Worm (Caenorhabditis elegans) whole organism, L4 larva: ENCODE results near the gene clec-240.

Experiments used
- D1046.2 ChIP-seq: fragments of 200-800 bp; sonication (Bioruptor generic); IDR thresholded peaks from 2 replicates; pipeline ENCODE4 v1.3.6; 2022; ENCODE audit warnings: missing genetic modification characterization, missing compliant biosample characterization
- F49E8.2 ChIP-seq: sonication (generic microtip); optimal IDR thresholded peaks from 2 replicates; lab custom pipeline; 2016; ENCODE audit warnings: missing compliant biosample characterization, mild to moderate bottlenecking, missing genetic modification characterization, borderline replicate concordance
- R02D3.7 ChIP-seq: fragments of 150-350 bp; sonication (generic microtip); optimal IDR thresholded peaks from 3 replicates; lab custom pipeline; 2014; ENCODE audit warnings: missing biosample characterization, missing genetic modification characterization
- Y105C5A.15 ChIP-seq: fragments of 200-800 bp; sonication (Bioruptor generic); IDR thresholded peaks from 2 replicates; pipeline ENCODE4 v1.3.6; 2022; ENCODE audit warnings: missing genetic modification characterization, missing compliant biosample characterization
- Y48G9A.11 ChIP-seq: fragments of 200-800 bp; sonication (Bioruptor generic); IDR thresholded peaks from 2 replicates; pipeline ENCODE4 v1.3.6; 2022; ENCODE audit warnings: missing genetic modification reagents, missing genetic modification characterization, missing compliant biosample characterization
- Y5F2A.4 ChIP-seq: fragments of 200-800 bp; sonication (Bioruptor generic); optimal IDR thresholded peaks from 2 replicates; lab custom pipeline; 2018; ENCODE audit warnings: mild to moderate bottlenecking, missing genetic modification characterization, missing compliant biosample characterization
- Y75B8A.6 ChIP-seq: fragments of 200-800 bp; sonication (Bioruptor generic); IDR thresholded peaks from 2 replicates; pipeline ENCODE4 v1.3.6; 2022; ENCODE audit warnings: missing genetic modification reagents, missing genetic modification characterization, missing compliant biosample characterization
- arid-1 ChIP-seq: fragments of 200-800 bp; sonication (Bioruptor generic); conservative IDR thresholded peaks from 2 replicates; pipeline ENCODE4 v1.3.6; 2022; ENCODE audit warnings: missing genetic modification reagents, missing genetic modification characterization, missing compliant biosample characterization
- ceh-20 ChIP-seq: fragments of 200-800 bp; sonication (Bioruptor generic); IDR thresholded peaks from 2 replicates; pipeline ENCODE4 v1.3.6; 2022; ENCODE audit warnings: missing genetic modification reagents, missing genetic modification characterization, missing compliant biosample characterization
- ceh-32 ChIP-seq: sonication (generic microtip); optimal IDR thresholded peaks from 2 replicates; lab custom pipeline; 2016; ENCODE audit warnings: mild to moderate bottlenecking, missing genetic modification characterization, missing compliant biosample characterization; ENCODE audit not compliant: poor library complexity
- ceh-44 ChIP-seq: fragments of 200-800 bp; sonication (Bioruptor generic); IDR thresholded peaks from 2 replicates; pipeline ENCODE4 v1.3.6; 2022; ENCODE audit warnings: missing genetic modification reagents, missing genetic modification characterization, missing compliant biosample characterization
- ceh-82 ChIP-seq: sonication (generic microtip); optimal IDR thresholded peaks from 2 replicates; lab custom pipeline; 2017; ENCODE audit warnings: missing biosample characterization, missing genetic modification characterization
- cey-2 ChIP-seq: sonication (generic microtip); optimal IDR thresholded peaks from 3 replicates; lab custom pipeline; 2017; ENCODE audit warnings: missing genetic modification characterization, mild to moderate bottlenecking, missing compliant biosample characterization, antibody characterized with exemption, borderline replicate concordance; ENCODE audit not compliant: insufficient read depth
- daf-19 ChIP-seq: fragments of 200-800 bp; sonication (Bioruptor generic); conservative IDR thresholded peaks from 2 replicates; pipeline ENCODE4 v1.3.6; 2022; ENCODE audit warnings: missing genetic modification characterization, missing compliant biosample characterization
- duxl-1 ChIP-seq: sonication (generic microtip); optimal IDR thresholded peaks from 2 replicates; lab custom pipeline; 2016; ENCODE audit warnings: mild to moderate bottlenecking, missing genetic modification characterization, moderate library complexity, missing compliant biosample characterization; ENCODE audit not compliant: poor library complexity
- fkh-10 ChIP-seq: fragments of 150-350 bp; optimal IDR thresholded peaks from 2 replicates; lab custom pipeline; 2014; ENCODE audit warnings: missing biosample characterization, missing genetic modification reagents, missing genetic modification characterization
- hlh-11 ChIP-seq: fragments of 200-800 bp; sonication (Bioruptor generic); optimal IDR thresholded peaks from 2 replicates; lab custom pipeline; 2018; ENCODE audit warnings: mild to moderate bottlenecking, missing genetic modification characterization, missing compliant biosample characterization
- hmg-1.1 ChIP-seq: fragments of 200-800 bp; sonication (Bioruptor generic); IDR thresholded peaks from 2 replicates; pipeline ENCODE4 v1.3.6; 2022; ENCODE audit warnings: missing genetic modification reagents, missing genetic modification characterization, missing compliant biosample characterization
- lim-7 ChIP-seq: fragments of 200-800 bp; sonication (Bioruptor generic); IDR thresholded peaks from 2 replicates; pipeline ENCODE4 v1.3.6; 2022; ENCODE audit warnings: missing genetic modification characterization, missing compliant biosample characterization
- lin-15B ChIP-seq: fragments of 150-350 bp; sonication (generic microtip); optimal IDR thresholded peaks from 3 replicates; lab custom pipeline; 2014; ENCODE audit warnings: missing biosample characterization, missing genetic modification characterization
- lin-38 ChIP-seq: fragments of 200-800 bp; sonication (Bioruptor generic); IDR thresholded peaks from 2 replicates; pipeline ENCODE4 v1.3.6; 2022; ENCODE audit warnings: missing genetic modification reagents, missing genetic modification characterization, missing compliant biosample characterization
- lin-39 ChIP-seq: fragments of 150-350 bp; optimal IDR thresholded peaks from 2 replicates; lab custom pipeline; 2014; ENCODE audit warnings: missing biosample characterization, missing genetic modification reagents, missing genetic modification characterization
- madf-5 ChIP-seq, 2 experiments: fragments of 200-800 bp; sonication (Bioruptor generic); IDR thresholded peaks; 2 replicates each; pipeline ENCODE4 v1.3.6; 2022; ENCODE audit warnings: missing compliant biosample characterization in 2 of 2, missing genetic modification characterization in 2 of 2
- mes-2 ChIP-seq: sonication (generic microtip); optimal IDR thresholded peaks from 2 replicates; lab custom pipeline; 2016; ENCODE audit warnings: missing genotype, mild to moderate bottlenecking, missing genetic modification characterization, missing compliant biosample characterization; ENCODE audit not compliant: poor library complexity, severe bottlenecking
- mxl-3 ChIP-seq: fragments of 200-800 bp; sonication (Bioruptor generic); optimal IDR thresholded peaks from 2 replicates; lab custom pipeline; 2018; ENCODE audit warnings: mild to moderate bottlenecking, missing genetic modification characterization, missing compliant biosample characterization
- nhr-111 ChIP-seq: fragments of 200-800 bp; sonication (Bioruptor generic); optimal IDR thresholded peaks from 2 replicates; lab custom pipeline; 2018; ENCODE audit warnings: mild to moderate bottlenecking, missing genetic modification characterization, missing compliant biosample characterization
- nhr-41 ChIP-seq: fragments of 200-800 bp; sonication (Bioruptor generic); IDR thresholded peaks from 2 replicates; pipeline ENCODE4 v1.3.6; 2022; ENCODE audit warnings: missing genetic modification reagents, missing genetic modification characterization, missing compliant biosample characterization
- nhr-48 ChIP-seq: sonication (generic microtip); optimal IDR thresholded peaks from 2 replicates; lab custom pipeline; 2016; ENCODE audit warnings: mild to moderate bottlenecking, missing genetic modification characterization, missing compliant biosample characterization
- php-3 ChIP-seq: fragments of 200-800 bp; sonication (Bioruptor generic); IDR thresholded peaks from 2 replicates; pipeline ENCODE4 v1.3.6; 2022; ENCODE audit warnings: missing genetic modification reagents, missing genetic modification characterization, missing compliant biosample characterization
- saeg-2 ChIP-seq: fragments of 200-800 bp; sonication (Bioruptor generic); IDR thresholded peaks from 2 replicates; pipeline ENCODE4 v1.3.6; 2022; ENCODE audit warnings: missing genetic modification reagents, missing genetic modification characterization, missing compliant biosample characterization
- sdz-12 ChIP-seq: fragments of 200-800 bp; sonication (Bioruptor generic); optimal IDR thresholded peaks from 2 replicates; lab custom pipeline; 2018; ENCODE audit warnings: mild to moderate bottlenecking, missing genetic modification characterization, missing compliant biosample characterization
- tra-1 ChIP-seq: fragments of 200-800 bp; sonication (Bioruptor generic); IDR thresholded peaks from 2 replicates; pipeline ENCODE4 v1.3.6; 2022; ENCODE audit warnings: missing genetic modification reagents, missing genetic modification characterization, missing compliant biosample characterization
- unc-130 ChIP-seq: sonication (generic microtip); optimal IDR thresholded peaks from 2 replicates; lab custom pipeline; 2016; ENCODE audit warnings: missing genetic modification reagents, missing genetic modification characterization, missing compliant biosample characterization
- unc-39 ChIP-seq: sonication (generic microtip); optimal IDR thresholded peaks from 2 replicates; lab custom pipeline; 2017; ENCODE audit warnings: missing biosample characterization, missing genetic modification characterization
- unc-62 ChIP-seq, 3 experiments: fragments of 150-350 bp in 1 of 3; sonication (generic microtip); optimal IDR thresholded peaks in 2 of 3; peaks in 1 of 3; 1 replicate in 1 of 3; 2 replicates in 2 of 3; lab custom pipeline; 2014 to 2017; ENCODE audit warnings: missing biosample characterization in 3 of 3, missing genetic modification characterization in 3 of 3, missing genetic modification reagents in 3 of 3, missing genotype in 1 of 3
- zfp-3 ChIP-seq: fragments of 200-800 bp; sonication (Bioruptor generic); conservative IDR thresholded peaks from 2 replicates; pipeline ENCODE4 v1.3.6; 2022; ENCODE audit warnings: missing genetic modification reagents, missing genetic modification characterization, missing compliant biosample characterization

The clec-240 gene

ce11 chrV:17035850-17036249 lies 26.0 kb downstream of the clec-240 start, which contains the start of gene srz-94:
Gene srz-94 (minus strand): TSS chrV:17035950.
- TF ChIP-seq saeg-2 (GFP tag; lab: Robert Waterston, UW) (no peak), nhr-111 (GFP tag; lab: Kevin White, UChicago) (no peak), hmg-1.1 (GFP tag; lab: Robert Waterston, UW) (no peak), Y75B8A.6 (GFP tag; lab: Robert Waterston, UW) (no peak), nhr-48 (tag; lab: Kevin White, UChicago) (no peak), Y5F2A.4 (GFP tag; lab: Kevin White, UChicago) (no peak), arid-1 (no peak), ceh-44 (no peak), nhr-41 (GFP tag; lab: Robert Waterston, UW) (no peak), lin-38 (no peak), sdz-12 (GFP tag; lab: Kevin White, UChicago) (no peak), D1046.2 (GFP tag; lab: Robert Waterston, UW) (no peak)

ce11 chrV:17042263-17042662 lies 32.4 kb downstream of the clec-240 start, which contains the start of gene hpo-33:
Gene hpo-33 (plus strand): TSS chrV:17042563.
- TF ChIP-seq mxl-3 (GFP tag; lab: Kevin White, UChicago) (no peak), Y105C5A.15 (GFP tag; lab: Robert Waterston, UW) (no peak), lin-39 (tag; lab: Kevin White, UChicago) (no peak), Y5F2A.4 (GFP tag; lab: Kevin White, UChicago) (no peak), unc-39 (tag; lab: Kevin White, UChicago) (no peak)

- TF ChIP-seq php-3 (GFP tag; lab: Robert Waterston, UW) = no peak
- no peak for TF ChIP-seq ceh-82
- no peak for TF ChIP-seq R02D3.7
- TF ChIP-seq ceh-20 = no peak
- TF ChIP-seq cey-2 (tag; lab: Kevin White, UChicago) = no peak
- no peak for TF ChIP-seq unc-130 (GFP tag; lab: Kevin White, UChicago)
- TF ChIP-seq tra-1 (GFP tag; lab: Robert Waterston, UW) = no peak
- no peak for TF ChIP-seq fkh-10 (GFP tag; lab: Kevin White, UChicago)
- no peak for TF ChIP-seq hmg-1.1 (GFP tag; lab: Robert Waterston, UW)
- TF ChIP-seq duxl-1 (tag; lab: Kevin White, UChicago) = no peak
- TF ChIP-seq ceh-44 = no peak
- TF ChIP-seq, all 104 proteins: peak for 0
Observed at ce11 chrV:17044500-17044899, 34.7 kb downstream of the clec-240 start, which contains the start of gene F28B1.2. Gene F28B1.2 (plus strand): TSS chrV:17044800.

ce11 chrV:17059987-17060386 lies 50.2 kb downstream of the clec-240 start, which contains the start of gene sri-66:
Gene sri-66 (plus strand): TSS chrV:17060287.
- no peak for TF ChIP-seq sdz-12 (GFP tag; lab: Kevin White, UChicago)
- TF ChIP-seq ceh-32 (tag; lab: Kevin White, UChicago) = no peak
- no peak for TF ChIP-seq lin-15B (tag; lab: Kevin White, UChicago)
- no peak for TF ChIP-seq unc-62 (GFP tag; optimal IDR thresholded peaks at IDR 0.05 in 1 of 2; lab: Kevin White, UChicago)
- TF ChIP-seq unc-62 (tag; optimal IDR thresholded peaks at IDR 0.05; lab: Kevin White, UChicago) = no peak
- TF ChIP-seq F49E8.2 (tag; lab: Kevin White, UChicago) = no peak
- TF ChIP-seq madf-5 (GFP tag; IDR thresholded peaks at IDR 0.05; lab: Robert Waterston, UW) = no peak
- TF ChIP-seq D1046.2 (GFP tag; lab: Robert Waterston, UW) = no peak
- TF ChIP-seq ceh-20 = no peak
- no peak for TF ChIP-seq mes-2 (tag; lab: Kevin White, UChicago)
- no peak for TF ChIP-seq Y48G9A.11 (GFP tag; lab: Robert Waterston, UW)
- no peak for TF ChIP-seq ceh-82
- no peak for TF ChIP-seq lim-7 (GFP tag; lab: Robert Waterston, UW)
- no peak for TF ChIP-seq hmg-1.1 (GFP tag; lab: Robert Waterston, UW)
- no peak for TF ChIP-seq hlh-11 (tag; lab: Kevin White, UChicago)
- no peak for TF ChIP-seq mxl-3 (GFP tag; lab: Kevin White, UChicago)
- TF ChIP-seq daf-19 (GFP tag; lab: Robert Waterston, UW) = no peak
- TF ChIP-seq zfp-3 = no peak
